Fruit fly (Drosophila melanogaster): ENCODE data around the gene CG17362.

- TF ChIP-seq psq (optimal IDR thresholded peaks at IDR 0.05), result no peak
- TF ChIP-seq pan (optimal IDR thresholded peaks at IDR 0.05), result no peak
- no peak for TF ChIP-seq CG8478 (optimal IDR thresholded peaks at IDR 0.05)
- TF ChIP-seq EcR (GFP tag; optimal IDR thresholded peaks at IDR 0.05), result no peak
- TF ChIP-seq Dll (optimal IDR thresholded peaks at IDR 0.05), result no peak
- TF ChIP-seq usp (GFP tag; optimal IDR thresholded peaks at IDR 0.05), result no peak
Measured at dm6 chr3L:14006704-14007126, 20.3 kb downstream of the CG17362 start.

Data from whole organism.